Worm (Caenorhabditis elegans) whole organism, young adult: ENCODE results near the gene thn-4.

ENCODE experiments used
- Y53F4B.3 ChIP-seq: fragments of 200-800 bp; sonication (Bioruptor generic); IDR thresholded peaks from 2 replicates; pipeline ENCODE4 v1.3.6; 2022; ENCODE audit warnings: missing genetic modification reagents, missing genetic modification characterization, missing compliant biosample characterization
- ama-1 ChIP-seq, 3 experiments: fragments of 150-350 bp in 1 of 3; sonication (generic microtip) in 2 of 3; optimal IDR thresholded peaks; 2 replicates each; lab custom pipeline; 2014 to 2018; ENCODE audit warnings: missing biosample characterization in 2 of 3, missing genetic modification characterization in 2 of 3, missing genetic modification reagents in 2 of 3
- egl-44 ChIP-seq: fragments of 200-800 bp; sonication (Bioruptor generic); IDR thresholded peaks from 2 replicates; pipeline ENCODE4 v1.3.6; 2022; ENCODE audit warnings: missing genetic modification reagents, missing genetic modification characterization, missing compliant biosample characterization
- lag-1 ChIP-seq: fragments of 200-800 bp; sonication (Bioruptor generic); IDR thresholded peaks from 2 replicates; pipeline ENCODE4 v1.3.6; 2022; ENCODE audit warnings: missing genetic modification reagents, missing genetic modification characterization, missing compliant biosample characterization
- madf-3 ChIP-seq: fragments of 200-800 bp; sonication (Bioruptor generic); IDR thresholded peaks from 2 replicates; pipeline ENCODE4 v1.3.6; 2022; ENCODE audit warnings: missing genetic modification reagents, missing genetic modification characterization, missing compliant biosample characterization
- mes-4 ChIP-seq: sonication (generic microtip); optimal IDR thresholded peaks from 2 replicates; lab custom pipeline; 2016; ENCODE audit warnings: missing genotype, missing genetic modification characterization, missing compliant biosample characterization
- nhr-27 ChIP-seq: fragments of 200-800 bp; sonication (Bioruptor generic); optimal IDR thresholded peaks from 2 replicates; lab custom pipeline; 2018; ENCODE audit warnings: mild to moderate bottlenecking, missing genetic modification characterization, moderate library complexity, missing compliant biosample characterization
- nhr-80 ChIP-seq: sonication (generic microtip); optimal IDR thresholded peaks from 2 replicates; lab custom pipeline; 2016; ENCODE audit warnings: missing genetic modification characterization, missing compliant biosample characterization
- sdz-38 ChIP-seq: sonication (generic microtip); optimal IDR thresholded peaks from 2 replicates; lab custom pipeline; 2016; ENCODE audit warnings: missing genotype, missing genetic modification characterization, missing compliant biosample characterization
- sea-2 ChIP-seq: fragments of 200-800 bp; sonication (Bioruptor generic); IDR thresholded peaks from 2 replicates; pipeline ENCODE4 v1.3.6; 2022; ENCODE audit warnings: missing genetic modification characterization, missing compliant biosample characterization
- tbp1 ChIP-seq: fragments of 200-800 bp; sonication (Bioruptor generic); optimal IDR thresholded peaks from 2 replicates; lab custom pipeline; 2018; ENCODE audit warnings: mild to moderate bottlenecking, missing genetic modification characterization, missing compliant biosample characterization
- tbx-9 ChIP-seq: sonication (generic microtip); optimal IDR thresholded peaks from 2 replicates; lab custom pipeline; 2016; ENCODE audit warnings: borderline replicate concordance, missing genetic modification characterization, inconsistent platforms, missing compliant biosample characterization
- unc-130 ChIP-seq: sonication (generic microtip); optimal IDR thresholded peaks from 2 replicates; lab custom pipeline; 2016; ENCODE audit warnings: missing genetic modification reagents, missing genetic modification characterization, missing compliant biosample characterization
- unc-62 ChIP-seq: fragments of 150-350 bp; optimal IDR thresholded peaks from 2 replicates; lab custom pipeline; 2014; ENCODE audit warnings: missing biosample characterization, missing genetic modification reagents, missing genetic modification characterization

- TF ChIP-seq nhr-27 (tag; lab: Kevin White, UChicago): no peak
- TF ChIP-seq sea-2: no peak
- no peak for TF ChIP-seq Y53F4B.3 (GFP tag; lab: Robert Waterston, UW)
- TF ChIP-seq tbx-9 (tag; lab: Kevin White, UChicago): no peak
- no peak for TF ChIP-seq nhr-80 (tag; lab: Kevin White, UChicago)
- no peak for TF ChIP-seq unc-62 (GFP tag; lab: Kevin White, UChicago)
- TF ChIP-seq madf-3 (GFP tag; lab: Robert Waterston, UW): no peak
- no peak for TF ChIP-seq lag-1 (GFP tag; lab: Robert Waterston, UW)
- no peak for TF ChIP-seq egl-44
- TF ChIP-seq ama-1 (optimal IDR thresholded peaks at IDR 0.05; lab: Kevin White, UChicago): no peak
- no peak for TF ChIP-seq ama-1 (GFP tag; optimal IDR thresholded peaks at IDR 0.05; lab: Kevin White, UChicago)
- no peak for TF ChIP-seq unc-130
- TF ChIP-seq mes-4 (tag; lab: Kevin White, UChicago): no peak
- no peak for TF ChIP-seq sdz-38
- TF ChIP-seq tbp1 (GFP tag; lab: Kevin White, UChicago): no peak
Observed at ce11 chrV:16899355-16899754, 28.1 kb upstream of the thn-4 start, which contains the start of gene fbxa-45.
